Worm (Caenorhabditis elegans) whole organism, L4 larva: ENCODE data around the gene srw-77.

Experiments
- D1046.2 ChIP-seq: fragments of 200-800 bp; sonication (Bioruptor generic); IDR thresholded peaks from 2 replicates; pipeline ENCODE4 v1.3.6; 2022; ENCODE audit warnings: missing genetic modification characterization, missing compliant biosample characterization
- F10B5.3 ChIP-seq: sonication (generic microtip); optimal IDR thresholded peaks from 2 replicates; lab custom pipeline; 2016; ENCODE audit warnings: mild to moderate bottlenecking, missing genetic modification characterization, missing compliant biosample characterization
- F44E2.7 ChIP-seq: fragments of 200-800 bp; sonication (Bioruptor generic); IDR thresholded peaks from 2 replicates; pipeline ENCODE4 v2.1.2; 2022; ENCODE audit warnings: missing genetic modification characterization, missing compliant biosample characterization
- F49E8.2 ChIP-seq: sonication (generic microtip); optimal IDR thresholded peaks from 2 replicates; lab custom pipeline; 2016; ENCODE audit warnings: missing compliant biosample characterization, mild to moderate bottlenecking, missing genetic modification characterization, borderline replicate concordance
- R02D3.7 ChIP-seq: fragments of 150-350 bp; sonication (generic microtip); optimal IDR thresholded peaks from 3 replicates; lab custom pipeline; 2014; ENCODE audit warnings: missing biosample characterization, missing genetic modification characterization
- Y48G9A.11 ChIP-seq: fragments of 200-800 bp; sonication (Bioruptor generic); IDR thresholded peaks from 2 replicates; pipeline ENCODE4 v1.3.6; 2022; ENCODE audit warnings: missing genetic modification reagents, missing genetic modification characterization, missing compliant biosample characterization
- arid-1 ChIP-seq: fragments of 200-800 bp; sonication (Bioruptor generic); conservative IDR thresholded peaks from 2 replicates; pipeline ENCODE4 v1.3.6; 2022; ENCODE audit warnings: missing genetic modification reagents, missing genetic modification characterization, missing compliant biosample characterization
- ceh-62 ChIP-seq: sonication (generic microtip); optimal IDR thresholded peaks from 2 replicates; lab custom pipeline; 2017; ENCODE audit warnings: missing biosample characterization, missing genetic modification characterization
- daf-12 ChIP-seq: fragments of 150-350 bp; optimal IDR thresholded peaks from 2 replicates; lab custom pipeline; 2014; ENCODE audit warnings: missing biosample characterization, missing genetic modification reagents, missing genetic modification characterization
- daf-16 ChIP-seq, 3 experiments: sonication (generic microtip); optimal IDR thresholded peaks; 2 replicates each; lab custom pipeline; 2016 to 2017; ENCODE audit warnings: missing genetic modification characterization in 3 of 3, missing genetic modification reagents in 3 of 3, mild to moderate bottlenecking in 2 of 3, missing compliant biosample characterization in 2 of 3, missing biosample characterization in 1 of 3, moderate library complexity in 1 of 3
- dmd-6 ChIP-seq: fragments of 200-800 bp; sonication (Bioruptor generic); IDR thresholded peaks from 2 replicates; pipeline ENCODE4 v1.3.6; 2022; ENCODE audit warnings: missing genetic modification reagents, missing genetic modification characterization, missing compliant biosample characterization
- dmd-9 ChIP-seq: fragments of 200-800 bp; sonication (Bioruptor generic); IDR thresholded peaks from 2 replicates; pipeline ENCODE4 v1.3.6; 2022; ENCODE audit warnings: missing genetic modification reagents, missing genetic modification characterization, missing compliant biosample characterization
- duxl-1 ChIP-seq: sonication (generic microtip); optimal IDR thresholded peaks from 2 replicates; lab custom pipeline; 2016; ENCODE audit warnings: mild to moderate bottlenecking, missing genetic modification characterization, moderate library complexity, missing compliant biosample characterization; ENCODE audit not compliant: poor library complexity
- dve-1 ChIP-seq: sonication (generic microtip); optimal IDR thresholded peaks from 2 replicates; lab custom pipeline; 2017; ENCODE audit warnings: antibody characterized with exemption, mild to moderate bottlenecking, missing genetic modification characterization, missing compliant biosample characterization; ENCODE audit not compliant: insufficient read depth
- egl-27 ChIP-seq: sonication (generic microtip); optimal IDR thresholded peaks from 3 replicates; lab custom pipeline; 2017; ENCODE audit warnings: missing biosample characterization, missing genetic modification reagents, missing genetic modification characterization
- egl-43 ChIP-seq: fragments of 200-800 bp; sonication (Bioruptor generic); IDR thresholded peaks from 2 replicates; pipeline ENCODE4 v1.3.6; 2022; ENCODE audit warnings: missing genetic modification reagents, missing genetic modification characterization, missing compliant biosample characterization
- gei-8 ChIP-seq: fragments of 200-800 bp; sonication (Bioruptor generic); optimal IDR thresholded peaks from 2 replicates; lab custom pipeline; 2018; ENCODE audit warnings: mild to moderate bottlenecking, missing genetic modification characterization, missing compliant biosample characterization
- hmg-1.1 ChIP-seq: fragments of 200-800 bp; sonication (Bioruptor generic); IDR thresholded peaks from 2 replicates; pipeline ENCODE4 v1.3.6; 2022; ENCODE audit warnings: missing genetic modification reagents, missing genetic modification characterization, missing compliant biosample characterization
- jun-1 ChIP-seq: fragments of 150-350 bp; optimal IDR thresholded peaks from 2 replicates; lab custom pipeline; 2014; ENCODE audit warnings: missing biosample characterization, missing genetic modification reagents, missing genetic modification characterization
- lin-13 ChIP-seq: fragments of 150-350 bp; optimal IDR thresholded peaks from 2 replicates; lab custom pipeline; 2014; ENCODE audit warnings: missing biosample characterization, missing genetic modification reagents, missing genetic modification characterization
- lin-15B ChIP-seq: fragments of 150-350 bp; sonication (generic microtip); optimal IDR thresholded peaks from 3 replicates; lab custom pipeline; 2014; ENCODE audit warnings: missing biosample characterization, missing genetic modification characterization
- lir-3 ChIP-seq: sonication (generic microtip); optimal IDR thresholded peaks from 2 replicates; lab custom pipeline; 2016; ENCODE audit warnings: mild to moderate bottlenecking, missing genetic modification characterization, missing compliant biosample characterization
- mep-1 ChIP-seq: fragments of 150-350 bp; sonication (generic microtip); optimal IDR thresholded peaks from 3 replicates; lab custom pipeline; 2014; ENCODE audit warnings: missing biosample characterization, missing genetic modification characterization
- mxl-2 ChIP-seq: fragments of 200-800 bp; sonication (Bioruptor generic); conservative IDR thresholded peaks from 2 replicates; pipeline ENCODE4 v1.3.6; 2022; ENCODE audit warnings: missing genetic modification reagents, missing genetic modification characterization, missing compliant biosample characterization
- nhr-11 ChIP-seq: fragments of 150-350 bp; optimal IDR thresholded peaks from 2 replicates; lab custom pipeline; 2014; ENCODE audit warnings: missing biosample characterization, missing genetic modification characterization
- nhr-25 ChIP-seq: sonication (generic microtip); optimal IDR thresholded peaks from 2 replicates; lab custom pipeline; 2017; ENCODE audit warnings: missing genetic modification characterization, mild to moderate bottlenecking, missing compliant biosample characterization, antibody characterized with exemption, moderate library complexity, borderline replicate concordance; ENCODE audit not compliant: insufficient read depth
- nhr-28 ChIP-seq: fragments of 150-350 bp; optimal IDR thresholded peaks from 2 replicates; lab custom pipeline; 2014; ENCODE audit warnings: missing biosample characterization, missing genetic modification characterization
- nhr-6 ChIP-seq: fragments of 150-350 bp; optimal IDR thresholded peaks from 2 replicates; lab custom pipeline; 2014; ENCODE audit warnings: missing biosample characterization, missing genetic modification characterization
- nhr-77 ChIP-seq: fragments of 150-350 bp; optimal IDR thresholded peaks from 2 replicates; lab custom pipeline; 2014; ENCODE audit warnings: missing biosample characterization, missing genetic modification characterization
- pha-4 ChIP-seq, 2 experiments: fragments of 150-350 bp in 1 of 2; fragments of 200-800 bp in 1 of 2; sonication (Bioruptor generic) in 1 of 2; IDR thresholded peaks in 1 of 2; optimal IDR thresholded peaks in 1 of 2; 2 replicates each; pipeline versions ENCODE4 v1.3.6 to Lab custom; 2014 to 2022; ENCODE audit warnings: missing genetic modification characterization in 2 of 2, missing genetic modification reagents in 2 of 2, missing biosample characterization in 1 of 2, missing compliant biosample characterization in 1 of 2
- php-3 ChIP-seq: fragments of 200-800 bp; sonication (Bioruptor generic); IDR thresholded peaks from 2 replicates; pipeline ENCODE4 v1.3.6; 2022; ENCODE audit warnings: missing genetic modification reagents, missing genetic modification characterization, missing compliant biosample characterization
- pqm-1 ChIP-seq: sonication (generic microtip); optimal IDR thresholded peaks from 2 replicates; lab custom pipeline; 2017; ENCODE audit warnings: missing biosample characterization, missing genetic modification characterization
- set-16 ChIP-seq: fragments of 200-800 bp; sonication (Bioruptor generic); IDR thresholded peaks from 2 replicates; pipeline ENCODE4 v1.3.6; 2022; ENCODE audit warnings: missing genetic modification reagents, missing genetic modification characterization, missing compliant biosample characterization
- snpc-4 ChIP-seq: fragments of 150-350 bp; optimal IDR thresholded peaks from 2 replicates; lab custom pipeline; 2014; ENCODE audit warnings: missing biosample characterization, missing genetic modification characterization
- unc-39 ChIP-seq: sonication (generic microtip); optimal IDR thresholded peaks from 2 replicates; lab custom pipeline; 2017; ENCODE audit warnings: missing biosample characterization, missing genetic modification characterization
- unc-62 ChIP-seq, 3 experiments: fragments of 150-350 bp in 1 of 3; sonication (generic microtip); optimal IDR thresholded peaks in 2 of 3; peaks in 1 of 3; 1 replicate in 1 of 3; 2 replicates in 2 of 3; lab custom pipeline; 2014 to 2017; ENCODE audit warnings: missing biosample characterization in 3 of 3, missing genetic modification characterization in 3 of 3, missing genetic modification reagents in 3 of 3, missing genotype in 1 of 3
- zag-1 ChIP-seq: fragments of 150-350 bp; optimal IDR thresholded peaks from 2 replicates; lab custom pipeline; 2014; ENCODE audit warnings: missing biosample characterization, missing genetic modification characterization
- zfp-2 ChIP-seq: sonication (generic microtip); optimal IDR thresholded peaks from 2 replicates; lab custom pipeline; 2016; ENCODE audit warnings: mild to moderate bottlenecking, missing genetic modification characterization, missing compliant biosample characterization
- zip-2 ChIP-seq: fragments of 150-350 bp; optimal IDR thresholded peaks from 2 replicates; lab custom pipeline; 2014; ENCODE audit warnings: missing biosample characterization, missing genetic modification characterization
- ztf-7 ChIP-seq: fragments of 150-350 bp; optimal IDR thresholded peaks from 2 replicates; lab custom pipeline; 2014; ENCODE audit warnings: missing biosample characterization, missing genetic modification characterization

srw-77 gene

ce11 chrV:16604301-16604700 lies 39.2 kb downstream of the srw-77 start:
- peak; percentile 22 for TF ChIP-seq nhr-77 (tag; lab: Kevin White, UChicago)
- TF ChIP-seq daf-16 (GFP tag; optimal IDR thresholded peaks at IDR 0.05; lab: Kevin White, UChicago) = no peak
- TF ChIP-seq daf-16 (tag; optimal IDR thresholded peaks at IDR 0.05; lab: Kevin White, UChicago) = peak; percentile 50
- no peak for TF ChIP-seq zip-2
- TF ChIP-seq lin-13 = no peak
- TF ChIP-seq Y48G9A.11 (GFP tag; lab: Robert Waterston, UW) = no peak
- no peak for TF ChIP-seq unc-39 (tag; lab: Kevin White, UChicago)
- peak; percentile 46 for TF ChIP-seq nhr-28
- peak; percentile 11 for TF ChIP-seq pqm-1 (tag; lab: Kevin White, UChicago)
- TF ChIP-seq dmd-6 (GFP tag; lab: Robert Waterston, UW) = 0 out of 2 replicates have a peak, but pooled peaks have one; percentile 12
- TF ChIP-seq dve-1 (tag; lab: Kevin White, UChicago) = peak; percentile 44
- no peak for TF ChIP-seq mep-1 (tag; lab: Kevin White, UChicago)
- no peak for TF ChIP-seq F49E8.2 (tag; lab: Kevin White, UChicago)

ce11 chrV:16603102-16603501 lies 40.4 kb downstream of the srw-77 start, which contains the start of gene T03E6.8:
Gene T03E6.8 (minus strand): TSS chrV:16603202.
- no peak for TF ChIP-seq pha-4 (GFP tag; IDR thresholded peaks at IDR 0.05; lab: Robert Waterston, UW)
- no peak for TF ChIP-seq pha-4 (tag; optimal IDR thresholded peaks at IDR 0.05; lab: Kevin White, UChicago)
- TF ChIP-seq egl-27 = no peak
- no peak for TF ChIP-seq nhr-25 (tag; lab: Kevin White, UChicago)
- no peak for TF ChIP-seq zfp-2 (tag; lab: Kevin White, UChicago)
- no peak for TF ChIP-seq set-16 (GFP tag; lab: Robert Waterston, UW)
- no peak for TF ChIP-seq gei-8 (GFP tag; lab: Kevin White, UChicago)
- no peak for TF ChIP-seq ztf-7
- no peak for TF ChIP-seq D1046.2 (GFP tag; lab: Robert Waterston, UW)
- no peak for TF ChIP-seq lir-3 (tag; lab: Kevin White, UChicago)
- no peak for TF ChIP-seq daf-16 (GFP tag; optimal IDR thresholded peaks at IDR 0.05; lab: Kevin White, UChicago)
- TF ChIP-seq daf-16 (tag; optimal IDR thresholded peaks at IDR 0.05; lab: Kevin White, UChicago) = no peak
- TF ChIP-seq snpc-4 (tag; lab: Kevin White, UChicago) = no peak
- no peak for TF ChIP-seq Y48G9A.11 (GFP tag; lab: Robert Waterston, UW)

ce11 chrV:16600623-16601022 lies 42.8 kb downstream of the srw-77 start, which contains the start of gene T03E6.9:
Gene T03E6.9 (minus strand): TSS chrV:16600723.
- TF ChIP-seq unc-62 (GFP tag; optimal IDR thresholded peaks at IDR 0.05 in 1 of 2; lab: Kevin White, UChicago) (peak in 1 of 2 experiments; percentile 6), unc-62 (tag; optimal IDR thresholded peaks at IDR 0.05; lab: Kevin White, UChicago) (no peak), nhr-28 (no peak), dmd-9 (GFP tag; lab: Robert Waterston, UW) (no peak)

ce11 chrV:16599835-16600234 lies 43.6 kb downstream of the srw-77 start:
- TF ChIP-seq zag-1 (tag; lab: Kevin White, UChicago) (no peak), F44E2.7 (GFP tag; lab: Robert Waterston, UW) (no peak), arid-1 (GFP tag; lab: Robert Waterston, UW) (no peak), duxl-1 (tag; lab: Kevin White, UChicago) (no peak), nhr-77 (tag; lab: Kevin White, UChicago) (no peak), mxl-2 (GFP tag; lab: Robert Waterston, UW) (no peak), ztf-7 (no peak), lir-3 (tag; lab: Kevin White, UChicago) (no peak), php-3 (GFP tag; lab: Robert Waterston, UW) (no peak), daf-12 (tag; lab: Kevin White, UChicago) (no peak), R02D3.7 (tag; lab: Kevin White, UChicago) (no peak), F10B5.3 (no peak), egl-43 (GFP tag; lab: Robert Waterston, UW) (no peak), D1046.2 (GFP tag; lab: Robert Waterston, UW) (no peak), nhr-6 (tag; lab: Kevin White, UChicago) (no peak), nhr-11 (tag; lab: Kevin White, UChicago) (no peak), hmg-1.1 (no peak), lin-15B (tag; lab: Kevin White, UChicago) (no peak), ceh-62 (tag; lab: Kevin White, UChicago) (no peak), jun-1 (tag; lab: Kevin White, UChicago) (no peak)
